Worm (Caenorhabditis elegans) whole organism, young adult: ENCODE data around the gene vang-1.
A peak's percentile ranks its signal among the peaks of the same experiment; 100 is the strongest.

Experiments
- B0035.1 ChIP-seq: sonication (generic microtip); optimal IDR thresholded peaks from 2 replicates; lab custom pipeline; 2016; ENCODE audit warnings: missing genetic modification characterization, mild to moderate bottlenecking, missing compliant biosample characterization, missing genotype, missing genetic modification reagents
- C06A6.2 ChIP-seq: fragments of 200-800 bp; sonication (Bioruptor generic); conservative IDR thresholded peaks from 2 replicates; pipeline ENCODE4 v1.3.6; 2022; ENCODE audit warnings: missing genetic modification characterization, missing compliant biosample characterization
- F33H1.4 ChIP-seq: fragments of 200-800 bp; sonication (Bioruptor generic); IDR thresholded peaks from 2 replicates; pipeline ENCODE4 v1.3.6; 2022; ENCODE audit warnings: missing genetic modification reagents, missing genetic modification characterization, missing compliant biosample characterization
- F37B4.10 ChIP-seq: fragments of 200-800 bp; sonication (Bioruptor generic); IDR thresholded peaks from 2 replicates; pipeline ENCODE4 v1.3.6; 2022; ENCODE audit warnings: missing genetic modification characterization, missing compliant biosample characterization
- F57A8.1 ChIP-seq: fragments of 200-800 bp; sonication (Bioruptor generic); optimal IDR thresholded peaks from 2 replicates; lab custom pipeline; 2018; ENCODE audit warnings: mild to moderate bottlenecking, missing genetic modification characterization, moderate library complexity, missing compliant biosample characterization
- Y67H2A.10 ChIP-seq: fragments of 200-800 bp; sonication (Bioruptor generic); conservative IDR thresholded peaks from 2 replicates; pipeline ENCODE4 v1.3.6; 2022; ENCODE audit warnings: missing genetic modification reagents, missing genetic modification characterization, missing compliant biosample characterization
- athp-1 ChIP-seq: sonication (generic microtip); optimal IDR thresholded peaks from 2 replicates; lab custom pipeline; 2017; ENCODE audit warnings: mild to moderate bottlenecking, missing genetic modification characterization, missing compliant biosample characterization
- bed-2 ChIP-seq: fragments of 200-800 bp; sonication (Bioruptor generic); IDR thresholded peaks from 2 replicates; pipeline ENCODE4 v1.3.6; 2022; ENCODE audit warnings: missing genetic modification reagents, missing genetic modification characterization, missing compliant biosample characterization
- cebp-2 ChIP-seq: fragments of 200-800 bp; sonication (Bioruptor generic); IDR thresholded peaks from 2 replicates; pipeline ENCODE4 v1.3.6; 2022; ENCODE audit warnings: missing genetic modification characterization, missing compliant biosample characterization
- ceh-100 ChIP-seq: fragments of 200-800 bp; sonication (Bioruptor generic); IDR thresholded peaks from 2 replicates; pipeline ENCODE4 v1.3.6; 2022; ENCODE audit warnings: missing genetic modification reagents, missing genetic modification characterization, missing compliant biosample characterization
- chd-7 ChIP-seq: sonication (generic microtip); optimal IDR thresholded peaks from 2 replicates; lab custom pipeline; 2016; ENCODE audit warnings: mild to moderate bottlenecking, missing genetic modification characterization, moderate library complexity, missing compliant biosample characterization
- die-1 ChIP-seq: sonication (generic microtip); optimal IDR thresholded peaks from 2 replicates; lab custom pipeline; 2016; ENCODE audit warnings: missing genotype, mild to moderate bottlenecking, missing genetic modification characterization, missing compliant biosample characterization
- egl-18 ChIP-seq: fragments of 200-800 bp; sonication (Bioruptor generic); IDR thresholded peaks from 2 replicates; pipeline ENCODE4 v1.3.6; 2022; ENCODE audit warnings: missing genetic modification reagents, missing genetic modification characterization, missing compliant biosample characterization
- egl-44 ChIP-seq: fragments of 200-800 bp; sonication (Bioruptor generic); IDR thresholded peaks from 2 replicates; pipeline ENCODE4 v1.3.6; 2022; ENCODE audit warnings: missing genetic modification reagents, missing genetic modification characterization, missing compliant biosample characterization
- hlh-26 ChIP-seq: fragments of 200-800 bp; sonication (Bioruptor generic); conservative IDR thresholded peaks from 2 replicates; pipeline ENCODE4 v1.3.6; 2022; ENCODE audit warnings: missing genetic modification reagents, missing genetic modification characterization, missing compliant biosample characterization
- let-526 ChIP-seq: fragments of 200-800 bp; sonication (Bioruptor generic); IDR thresholded peaks from 2 replicates; pipeline ENCODE4 v1.3.6; 2022; ENCODE audit warnings: missing genetic modification reagents, missing genetic modification characterization, missing compliant biosample characterization
- lsl-1 ChIP-seq: fragments of 200-800 bp; sonication (Bioruptor generic); optimal IDR thresholded peaks from 2 replicates; lab custom pipeline; 2018; ENCODE audit warnings: mild to moderate bottlenecking, missing genetic modification characterization, moderate library complexity, missing compliant biosample characterization
- madf-3 ChIP-seq: fragments of 200-800 bp; sonication (Bioruptor generic); IDR thresholded peaks from 2 replicates; pipeline ENCODE4 v1.3.6; 2022; ENCODE audit warnings: missing genetic modification reagents, missing genetic modification characterization, missing compliant biosample characterization
- madf-6 ChIP-seq: fragments of 200-800 bp; sonication (Bioruptor generic); IDR thresholded peaks from 2 replicates; pipeline ENCODE4 v1.3.6; 2022; ENCODE audit warnings: missing genetic modification reagents, missing genetic modification characterization, missing compliant biosample characterization
- nfya-2 ChIP-seq: fragments of 200-800 bp; sonication (Bioruptor generic); IDR thresholded peaks from 2 replicates; pipeline ENCODE4 v1.3.6; 2022; ENCODE audit warnings: missing genetic modification reagents, missing genetic modification characterization, missing compliant biosample characterization
- nhr-179 ChIP-seq: sonication (generic microtip); optimal IDR thresholded peaks from 2 replicates; lab custom pipeline; 2016; ENCODE audit warnings: mild to moderate bottlenecking, missing genetic modification characterization, missing compliant biosample characterization
- repo-1 ChIP-seq: sonication (generic microtip); optimal IDR thresholded peaks from 2 replicates; lab custom pipeline; 2017; ENCODE audit warnings: mild to moderate bottlenecking, missing genetic modification characterization, missing compliant biosample characterization
- sdz-38 ChIP-seq: sonication (generic microtip); optimal IDR thresholded peaks from 2 replicates; lab custom pipeline; 2016; ENCODE audit warnings: missing genotype, missing genetic modification characterization, missing compliant biosample characterization
- sea-2 ChIP-seq: fragments of 200-800 bp; sonication (Bioruptor generic); IDR thresholded peaks from 2 replicates; pipeline ENCODE4 v1.3.6; 2022; ENCODE audit warnings: missing genetic modification characterization, missing compliant biosample characterization
- snpc-4 ChIP-seq, 5 experiments: fragments of 150-350 bp in 1 of 5; sonication (generic microtip) in 4 of 5; optimal IDR thresholded peaks; 2 replicates each; lab custom pipeline; 2014 to 2018; ENCODE audit warnings: missing genetic modification characterization in 5 of 5, missing biosample characterization in 3 of 5, antibody characterized with exemption in 2 of 5, mild to moderate bottlenecking in 2 of 5, missing compliant biosample characterization in 2 of 5, missing genotype in 2 of 5, moderate library complexity in 2 of 5, missing genetic modification reagents in 1 of 5
- tlf-1 ChIP-seq: fragments of 200-800 bp; sonication (Bioruptor generic); optimal IDR thresholded peaks from 2 replicates; lab custom pipeline; 2018; ENCODE audit warnings: mild to moderate bottlenecking, missing genetic modification characterization, missing compliant biosample characterization
- xnd-1 ChIP-seq: sonication (generic microtip); optimal IDR thresholded peaks from 2 replicates; lab custom pipeline; 2016; ENCODE audit warnings: missing genotype, missing genetic modification reagents, missing genetic modification characterization, missing compliant biosample characterization
- zfh-2 ChIP-seq: fragments of 200-800 bp; sonication (Bioruptor generic); conservative IDR thresholded peaks from 2 replicates; pipeline ENCODE4 v1.3.6; 2022; ENCODE audit warnings: missing genetic modification reagents, missing genetic modification characterization, missing compliant biosample characterization
- ztf-18 ChIP-seq: sonication (generic microtip); optimal IDR thresholded peaks from 2 replicates; lab custom pipeline; 2016; ENCODE audit warnings: missing genotype, mild to moderate bottlenecking, missing genetic modification characterization, missing compliant biosample characterization
- ztf-25 ChIP-seq: fragments of 200-800 bp; sonication (Bioruptor generic); IDR thresholded peaks from 2 replicates; pipeline ENCODE4 v1.3.6; 2022; ENCODE audit warnings: missing genetic modification reagents, missing genetic modification characterization, missing compliant biosample characterization

The vang-1 gene

DNA sequence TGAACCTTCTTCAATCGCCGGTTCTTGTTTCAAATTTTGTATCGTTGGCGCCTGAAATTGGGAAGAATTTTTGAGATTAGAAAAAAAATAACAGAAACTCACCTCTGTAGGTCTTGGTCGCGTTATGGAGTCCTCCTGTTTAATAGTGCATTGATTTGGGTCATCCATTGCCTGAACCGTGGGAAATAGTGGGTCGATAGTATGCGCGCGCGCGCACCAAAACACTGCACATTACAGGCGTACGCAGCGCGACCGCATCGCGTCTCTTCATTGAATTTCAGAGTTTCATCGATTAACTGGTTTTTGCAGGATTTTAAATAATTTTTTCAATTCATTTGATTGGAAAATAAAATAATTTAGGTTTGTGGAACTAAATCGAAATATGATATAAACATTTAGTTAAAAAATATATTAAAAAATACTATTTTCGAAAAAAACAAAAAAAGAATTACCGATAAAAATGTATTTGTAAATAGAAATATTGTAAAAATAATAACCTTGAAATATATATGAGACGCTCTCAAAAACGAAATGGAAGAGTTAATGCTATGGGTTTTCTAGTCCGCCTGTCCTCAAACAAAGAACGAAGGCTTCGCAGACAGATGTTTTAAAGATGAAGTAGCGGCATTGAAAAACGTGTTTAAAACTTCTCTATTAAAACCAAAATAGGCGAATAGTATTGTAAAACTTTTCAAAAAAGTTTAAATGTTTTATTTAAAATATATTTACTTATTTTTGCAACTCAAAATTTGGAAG is 28.4 kb upstream of the vang-1 start, which contains the start of gene tra-4:
tra-4 (minus strand) TSS at position 534 of the 756 bp plus-strand sequence.
- 0 out of 2 replicates have a peak, but pooled peaks have one; percentile 17 for TF ChIP-seq madf-3 (GFP tag; lab: Robert Waterston, UW)
- no peak for TF ChIP-seq madf-6 (GFP tag; lab: Robert Waterston, UW)

DNA sequence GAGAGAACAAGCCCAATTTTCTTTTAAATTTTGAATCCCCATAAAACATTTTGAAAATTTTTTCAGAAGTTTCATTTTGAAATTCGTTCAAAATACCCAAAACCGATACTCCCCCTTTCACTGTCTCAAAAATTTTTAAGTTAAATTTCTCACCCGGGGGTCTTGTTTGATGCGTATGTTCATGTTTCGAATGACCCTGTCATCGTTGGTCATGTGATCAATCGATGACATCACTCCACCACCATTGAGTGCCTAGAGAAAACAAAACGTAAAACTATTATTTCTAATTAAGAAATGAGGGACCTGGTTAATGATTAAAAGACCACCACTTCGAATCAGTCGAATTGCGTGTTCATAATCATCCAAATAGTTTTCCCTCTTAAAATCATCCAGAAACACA is 27.3 kb upstream of the vang-1 start:
- TF ChIP-seq Y67H2A.10 (no peak), die-1 (tag; lab: Kevin White, UChicago) (no peak), zfh-2 (GFP tag; lab: Robert Waterston, UW) (no peak), repo-1 (tag; lab: Kevin White, UChicago) (no peak), F57A8.1 (GFP tag; lab: Kevin White, UChicago) (no peak), nfya-2 (GFP tag; lab: Robert Waterston, UW) (no peak), hlh-26 (no peak), egl-18 (GFP tag; lab: Robert Waterston, UW) (no peak), egl-44 (GFP tag; lab: Robert Waterston, UW) (no peak), let-526 (GFP tag; lab: Robert Waterston, UW) (no peak), F37B4.10 (no peak), ztf-18 (tag; lab: Kevin White, UChicago) (no peak), bed-2 (GFP tag; lab: Robert Waterston, UW) (no peak), F33H1.4 (GFP tag; lab: Robert Waterston, UW) (no peak), C06A6.2 (GFP tag; lab: Robert Waterston, UW) (no peak), xnd-1 (tag; lab: Kevin White, UChicago) (no peak), sea-2 (GFP tag; lab: Robert Waterston, UW) (no peak), chd-7 (tag; lab: Kevin White, UChicago) (no peak), cebp-2 (GFP tag; lab: Robert Waterston, UW) (no peak), B0035.1 (tag; lab: Kevin White, UChicago) (no peak)
- TF ChIP-seq, all 124 proteins: peak for 0

DNA sequence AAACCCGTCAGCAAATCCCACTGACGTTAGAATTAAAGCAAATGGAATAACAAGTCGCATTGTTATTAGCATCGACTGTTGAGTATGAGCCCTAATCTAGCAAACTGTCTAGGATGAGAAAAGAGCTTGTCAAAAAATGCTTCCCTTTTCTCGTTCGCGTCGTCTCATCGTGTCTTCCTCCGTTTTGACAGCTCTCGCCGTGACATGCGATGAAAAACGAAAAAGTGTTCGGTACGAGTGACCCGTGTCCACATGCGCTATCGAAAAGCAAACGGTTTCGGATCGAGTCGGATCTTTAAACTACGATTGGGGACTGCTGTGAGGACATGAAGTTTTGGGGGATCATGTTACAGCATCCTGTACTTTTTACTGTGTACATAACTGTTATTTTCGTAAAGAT is 23.3 kb upstream of the vang-1 start, which contains the start of gene comt-1:
comt-1 (minus strand) TSS at position 101 of the 400 bp plus-strand sequence.
- TF ChIP-seq ztf-25 (GFP tag; lab: Robert Waterston, UW) (no peak), sdz-38 (tag; lab: Kevin White, UChicago) (no peak), athp-1 (no peak), snpc-4 (GFP tag; optimal IDR thresholded peaks at IDR 0.05; lab: Kevin White, UChicago) (no peak), snpc-4 (tag; optimal IDR thresholded peaks at IDR 0.05; lab: Kevin White, UChicago) (no peak), lsl-1 (no peak), tlf-1 (GFP tag; lab: Kevin White, UChicago) (no peak), ceh-100 (GFP tag; lab: Robert Waterston, UW) (no peak)
- TF ChIP-seq, all 124 proteins: peak for 0

DNA sequence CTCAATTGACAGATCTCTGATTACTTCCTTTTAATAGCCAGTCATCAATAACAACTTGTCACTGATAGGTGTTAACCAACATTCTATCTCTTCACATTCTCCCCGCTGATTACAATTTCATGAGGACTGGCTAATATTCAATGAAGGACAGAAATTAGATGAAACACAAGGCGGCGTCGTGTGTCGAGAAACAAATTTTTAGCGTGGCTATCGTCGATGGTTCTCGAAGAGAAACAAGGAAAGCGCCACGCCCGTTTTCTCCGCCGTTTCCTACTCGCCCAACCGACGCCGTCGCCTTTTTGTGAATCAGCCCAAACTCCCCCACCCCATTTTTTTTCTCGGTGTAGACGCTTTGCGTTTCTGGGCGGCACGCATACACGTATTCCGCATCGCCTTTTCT is 21.7 kb upstream of the vang-1 start, which contains the start of gene F53B3.6:
F53B3.6 (plus strand) TSS at position 284 of the 400 bp plus-strand sequence.
- TF ChIP-seq nhr-179 (tag; lab: Kevin White, UChicago) (no peak), zfh-2 (GFP tag; lab: Robert Waterston, UW) (0 out of 2 replicates have a peak, but pooled peaks have one; percentile 34)
